Fruit fly (Drosophila melanogaster) whole organism, embryonic: ENCODE data around the gene melt.

Experiments
- CG10366 ChIP-seq: fragments of 200-800 bp; sonication (Bioruptor generic); IDR thresholded peaks from 2 replicates; pipeline ENCODE4 v1.3.6; 2022; ENCODE audit warnings: missing biosample characterization, missing genetic modification characterization
- CG14050 ChIP-seq: fragments of 200-800 bp; sonication (Bioruptor generic); IDR thresholded peaks from 3 replicates; pipeline ENCODE4 v1.3.6; 2022; ENCODE audit warnings: missing biosample characterization, missing genetic modification characterization
- CG14965 ChIP-seq: fragments of 200-800 bp; sonication (Bioruptor generic); optimal IDR thresholded peaks from 2 replicates; lab custom pipeline; 2016; ENCODE audit warnings: missing biosample characterization, missing genetic modification characterization, borderline replicate concordance
- CG3407 ChIP-seq: fragments of 200-800 bp; sonication (Bioruptor generic); optimal IDR thresholded peaks from 2 replicates; lab custom pipeline; 2018; ENCODE audit warnings: missing biosample characterization, mild to moderate bottlenecking, missing genetic modification characterization
- CG4707 ChIP-seq: fragments of 200-800 bp; sonication (Bioruptor generic); optimal IDR thresholded peaks from 2 replicates; lab custom pipeline; 2018; ENCODE audit warnings: missing biosample characterization, mild to moderate bottlenecking, missing genetic modification characterization, moderate library complexity
- CG8478 ChIP-seq: fragments of >200 bp; optimal IDR thresholded peaks from 2 replicates; lab custom pipeline; 2018
- Eip74EF ChIP-seq, 2 experiments: fragments of 200-800 bp in 1 of 2; fragments of >200 bp in 1 of 2; sonication (Bioruptor generic) in 1 of 2; optimal IDR thresholded peaks; 2 replicates each; lab custom pipeline; 2017 to 2019; ENCODE audit warnings: missing biosample characterization in 2 of 2, missing genetic modification characterization in 2 of 2, mild to moderate bottlenecking in 1 of 2, moderate library complexity in 1 of 2
- Sox102F ChIP-seq: fragments of 200-800 bp; sonication (Bioruptor generic); optimal IDR thresholded peaks from 2 replicates; lab custom pipeline; 2018; ENCODE audit warnings: missing biosample characterization, mild to moderate bottlenecking, missing genetic modification characterization, moderate library complexity
- ato ChIP-seq: fragments of 200-800 bp; sonication (Bioruptor generic); IDR thresholded peaks from 2 replicates; pipeline ENCODE4 v1.3.6; 2022; ENCODE audit warnings: missing biosample characterization, missing genetic modification characterization; ENCODE audit not compliant: partially characterized antibody
- disco-r ChIP-seq: fragments of 200-800 bp; sonication (Bioruptor generic); optimal IDR thresholded peaks from 2 replicates; lab custom pipeline; 2016; ENCODE audit warnings: missing biosample characterization, missing genetic modification characterization
- fd102C ChIP-seq: fragments of 200-800 bp; sonication (Bioruptor generic); optimal IDR thresholded peaks from 2 replicates; lab custom pipeline; 2018; ENCODE audit warnings: missing biosample characterization, mild to moderate bottlenecking, missing genetic modification characterization, moderate library complexity
- fd64A ChIP-seq: fragments of 200-800 bp; sonication (Bioruptor generic); optimal IDR thresholded peaks from 3 replicates; lab custom pipeline; 2018; ENCODE audit warnings: missing biosample characterization, mild to moderate bottlenecking, missing genetic modification characterization
- tup ChIP-seq: fragments of 200-800 bp; sonication (Bioruptor generic); optimal IDR thresholded peaks from 2 replicates; lab custom pipeline; 2016; ENCODE audit warnings: missing biosample characterization, mild to moderate bottlenecking, missing genetic modification characterization, moderate library complexity

dm6 chr3L:7137613-7138189 is 3.4 kb downstream of the melt start:
- TF ChIP-seq CG3407 (GFP tag; lab: Kevin White, UChicago) (no peak), fd102C (GFP tag; lab: Kevin White, UChicago) (no peak), CG14965 (GFP tag; lab: Kevin White, UChicago) (no peak), Sox102F (GFP tag; lab: Kevin White, UChicago) (no peak), Eip74EF (GFP tag; optimal IDR thresholded peaks at IDR 0.05; lab: Kevin White, UChicago) (peak in 1 of 2 experiments; percentile 43), ato (GFP tag; lab: Robert Waterston, UW) (no peak), tup (no peak), CG4707 (no peak), fd64A (GFP tag; lab: Kevin White, UChicago) (no peak), disco-r (GFP tag; lab: Kevin White, UChicago) (no peak), CG8478 (no peak), CG10366 (no peak), CG14050 (GFP tag; lab: Robert Waterston, UW) (no peak)
